Worm (Caenorhabditis elegans) whole organism, L4 larva: Measurements from ENCODE around the gene C35D10.8.

Experiments used
- D1046.2 ChIP-seq: fragments of 200-800 bp; sonication (Bioruptor generic); IDR thresholded peaks from 2 replicates; pipeline ENCODE4 v1.3.6; 2022; ENCODE audit warnings: missing genetic modification characterization, missing compliant biosample characterization
- F26F4.8 ChIP-seq: fragments of 200-800 bp; sonication (Bioruptor generic); conservative IDR thresholded peaks from 2 replicates; pipeline ENCODE4 v1.3.6; 2022; ENCODE audit warnings: missing genetic modification characterization, missing compliant biosample characterization
- T20F7.1 ChIP-seq: fragments of 200-800 bp; sonication (Bioruptor generic); optimal IDR thresholded peaks from 2 replicates; lab custom pipeline; 2018; ENCODE audit warnings: mild to moderate bottlenecking, missing genetic modification characterization, missing compliant biosample characterization
- Y5F2A.4 ChIP-seq: fragments of 200-800 bp; sonication (Bioruptor generic); optimal IDR thresholded peaks from 2 replicates; lab custom pipeline; 2018; ENCODE audit warnings: mild to moderate bottlenecking, missing genetic modification characterization, missing compliant biosample characterization
- Y75B8A.6 ChIP-seq: fragments of 200-800 bp; sonication (Bioruptor generic); IDR thresholded peaks from 2 replicates; pipeline ENCODE4 v1.3.6; 2022; ENCODE audit warnings: missing genetic modification reagents, missing genetic modification characterization, missing compliant biosample characterization
- ZK337.2 ChIP-seq: fragments of 200-800 bp; sonication (Bioruptor generic); IDR thresholded peaks from 2 replicates; pipeline ENCODE4 v1.3.6; 2022; ENCODE audit warnings: missing genetic modification reagents, missing genetic modification characterization, missing compliant biosample characterization
- aha-1 ChIP-seq: fragments of 150-350 bp; peaks from one replicate; lab custom pipeline; 2014; ENCODE audit warnings: missing biosample characterization, missing genetic modification characterization
- arid-1 ChIP-seq: fragments of 200-800 bp; sonication (Bioruptor generic); conservative IDR thresholded peaks from 2 replicates; pipeline ENCODE4 v1.3.6; 2022; ENCODE audit warnings: missing genetic modification reagents, missing genetic modification characterization, missing compliant biosample characterization
- daf-12 ChIP-seq: fragments of 150-350 bp; optimal IDR thresholded peaks from 2 replicates; lab custom pipeline; 2014; ENCODE audit warnings: missing biosample characterization, missing genetic modification reagents, missing genetic modification characterization
- daf-16 ChIP-seq, 3 experiments: sonication (generic microtip); optimal IDR thresholded peaks; 2 replicates each; lab custom pipeline; 2016 to 2017; ENCODE audit warnings: missing genetic modification characterization in 3 of 3, missing genetic modification reagents in 3 of 3, mild to moderate bottlenecking in 2 of 3, missing compliant biosample characterization in 2 of 3, missing biosample characterization in 1 of 3, moderate library complexity in 1 of 3
- daf-8 ChIP-seq: fragments of 200-800 bp; sonication (Bioruptor generic); IDR thresholded peaks from 2 replicates; pipeline ENCODE4 v1.3.6; 2022; ENCODE audit warnings: missing genetic modification characterization, missing compliant biosample characterization
- dpl-1 ChIP-seq: fragments of 150-350 bp; optimal IDR thresholded peaks from 2 replicates; lab custom pipeline; 2014; ENCODE audit warnings: missing biosample characterization, missing genetic modification reagents, missing genetic modification characterization
- fos-1 ChIP-seq: fragments of 150-350 bp; optimal IDR thresholded peaks from 2 replicates; lab custom pipeline; 2014; ENCODE audit warnings: missing biosample characterization, missing genetic modification characterization
- hif-1 ChIP-seq, 2 experiments: sonication (generic microtip); optimal IDR thresholded peaks; 2 replicates each; lab custom pipeline; 2016 to 2017; ENCODE audit warnings: missing compliant biosample characterization in 2 of 2, missing genetic modification characterization in 2 of 2, missing genetic modification reagents in 2 of 2, missing genotype in 2 of 2, mild to moderate bottlenecking in 1 of 2
- hlh-11 ChIP-seq: fragments of 200-800 bp; sonication (Bioruptor generic); optimal IDR thresholded peaks from 2 replicates; lab custom pipeline; 2018; ENCODE audit warnings: mild to moderate bottlenecking, missing genetic modification characterization, missing compliant biosample characterization
- hlh-30 ChIP-seq: sonication (generic microtip); optimal IDR thresholded peaks from 2 replicates; lab custom pipeline; 2017; ENCODE audit warnings: antibody characterized with exemption, mild to moderate bottlenecking, missing genetic modification characterization, missing compliant biosample characterization; ENCODE audit not compliant: insufficient read depth
- lin-1 ChIP-seq: fragments of 200-800 bp; sonication (Bioruptor generic); IDR thresholded peaks from 2 replicates; pipeline ENCODE4 v1.3.6; 2022; ENCODE audit warnings: missing genetic modification reagents, missing genetic modification characterization, missing compliant biosample characterization
- mdt-29 ChIP-seq: fragments of 200-800 bp; sonication (Bioruptor generic); IDR thresholded peaks from 2 replicates; pipeline ENCODE4 v1.3.6; 2022; ENCODE audit warnings: missing genetic modification reagents, missing genetic modification characterization, missing compliant biosample characterization
- mep-1 ChIP-seq: fragments of 150-350 bp; sonication (generic microtip); optimal IDR thresholded peaks from 3 replicates; lab custom pipeline; 2014; ENCODE audit warnings: missing biosample characterization, missing genetic modification characterization
- mes-2 ChIP-seq: sonication (generic microtip); optimal IDR thresholded peaks from 2 replicates; lab custom pipeline; 2016; ENCODE audit warnings: missing genotype, mild to moderate bottlenecking, missing genetic modification characterization, missing compliant biosample characterization; ENCODE audit not compliant: poor library complexity, severe bottlenecking
- nhr-102 ChIP-seq: sonication (generic microtip); optimal IDR thresholded peaks from 2 replicates; lab custom pipeline; 2016; ENCODE audit warnings: mild to moderate bottlenecking, missing genetic modification characterization, moderate library complexity, missing compliant biosample characterization
- nhr-11 ChIP-seq: fragments of 150-350 bp; optimal IDR thresholded peaks from 2 replicates; lab custom pipeline; 2014; ENCODE audit warnings: missing biosample characterization, missing genetic modification characterization
- nhr-25 ChIP-seq: sonication (generic microtip); optimal IDR thresholded peaks from 2 replicates; lab custom pipeline; 2017; ENCODE audit warnings: missing genetic modification characterization, mild to moderate bottlenecking, missing compliant biosample characterization, antibody characterized with exemption, moderate library complexity, borderline replicate concordance; ENCODE audit not compliant: insufficient read depth
- nhr-28 ChIP-seq: fragments of 150-350 bp; optimal IDR thresholded peaks from 2 replicates; lab custom pipeline; 2014; ENCODE audit warnings: missing biosample characterization, missing genetic modification characterization
- nhr-76 ChIP-seq: fragments of 150-350 bp; optimal IDR thresholded peaks from 2 replicates; lab custom pipeline; 2014; ENCODE audit warnings: missing biosample characterization, missing genetic modification characterization
- snpc-4 ChIP-seq: fragments of 150-350 bp; optimal IDR thresholded peaks from 2 replicates; lab custom pipeline; 2014; ENCODE audit warnings: missing biosample characterization, missing genetic modification characterization
- tag-97 ChIP-seq: fragments of 200-800 bp; sonication (Bioruptor generic); IDR thresholded peaks from 2 replicates; pipeline ENCODE4 v1.3.6; 2022; ENCODE audit warnings: missing genetic modification characterization, missing compliant biosample characterization
- tra-1 ChIP-seq: fragments of 200-800 bp; sonication (Bioruptor generic); IDR thresholded peaks from 2 replicates; pipeline ENCODE4 v1.3.6; 2022; ENCODE audit warnings: missing genetic modification reagents, missing genetic modification characterization, missing compliant biosample characterization
- unc-130 ChIP-seq: sonication (generic microtip); optimal IDR thresholded peaks from 2 replicates; lab custom pipeline; 2016; ENCODE audit warnings: missing genetic modification reagents, missing genetic modification characterization, missing compliant biosample characterization
- zag-1 ChIP-seq: fragments of 150-350 bp; optimal IDR thresholded peaks from 2 replicates; lab custom pipeline; 2014; ENCODE audit warnings: missing biosample characterization, missing genetic modification characterization
- zip-2 ChIP-seq: fragments of 150-350 bp; optimal IDR thresholded peaks from 2 replicates; lab custom pipeline; 2014; ENCODE audit warnings: missing biosample characterization, missing genetic modification characterization
- ztf-11 ChIP-seq: fragments of 150-350 bp; optimal IDR thresholded peaks from 2 replicates; lab custom pipeline; 2014; ENCODE audit warnings: missing biosample characterization, missing genetic modification characterization
- ztf-7 ChIP-seq: fragments of 150-350 bp; optimal IDR thresholded peaks from 2 replicates; lab custom pipeline; 2014; ENCODE audit warnings: missing biosample characterization, missing genetic modification characterization

C35D10.8 gene

ce11 chrIII:4859039-4859438 lies 4.0 kb downstream of the C35D10.8 start, which contains the start of gene C35D10.6:
C35D10.6 (plus strand) TSS chrIII:4859339.
- no peak for TF ChIP-seq snpc-4
- no peak for TF ChIP-seq fos-1
- TF ChIP-seq ZK337.2 (GFP tag; lab: Robert Waterston, UW): no peak
- no peak for TF ChIP-seq hlh-11 (tag; lab: Kevin White, UChicago)
- TF ChIP-seq daf-16 (GFP tag; optimal IDR thresholded peaks at IDR 0.05; lab: Kevin White, UChicago): no peak
- TF ChIP-seq daf-16 (tag; optimal IDR thresholded peaks at IDR 0.05; lab: Kevin White, UChicago): no peak
- no peak for TF ChIP-seq zag-1 (tag; lab: Kevin White, UChicago)
- no peak for TF ChIP-seq arid-1
- TF ChIP-seq, all 104 proteins: peak for 0

- TF ChIP-seq tag-97: no peak
- peak; percentile 55 for TF ChIP-seq mes-2 (tag; lab: Kevin White, UChicago)
- TF ChIP-seq Y5F2A.4: no peak
- peak; percentile 50 for TF ChIP-seq unc-130 (GFP tag; lab: Kevin White, UChicago)
- TF ChIP-seq hif-1 (tag; optimal IDR thresholded peaks at IDR 0.05; lab: Kevin White, UChicago): peak in 1 of 2 experiments; percentile 50
These were observed 6.9 kb downstream of the C35D10.8 start, which contains the start of the genes C35D10.10 and C35D10.5 for ce11 chrIII:4861744-4862401. C35D10.10 (minus strand) TSS chrIII:4861794. C35D10.5 (plus strand) TSS chrIII:4862351.

ce11 chrIII:4863127-4863526 lies 8.1 kb downstream of the C35D10.8 start, which contains the start of gene coq-8:
coq-8 (plus strand) TSS chrIII:4863427.
- TF ChIP-seq nhr-102 (tag; lab: Kevin White, UChicago) (no peak), nhr-11 (tag; lab: Kevin White, UChicago) (no peak), dpl-1 (GFP tag; lab: Kevin White, UChicago) (no peak), Y75B8A.6 (GFP tag; lab: Robert Waterston, UW) (no peak), T20F7.1 (GFP tag; lab: Kevin White, UChicago) (no peak), nhr-28 (tag; lab: Kevin White, UChicago) (no peak), nhr-25 (no peak), zip-2 (tag; lab: Kevin White, UChicago) (no peak), zag-1 (tag; lab: Kevin White, UChicago) (no peak), mdt-29 (GFP tag; lab: Robert Waterston, UW) (no peak), mep-1 (no peak), ztf-7 (tag; lab: Kevin White, UChicago) (no peak), aha-1 (no peak), F26F4.8 (GFP tag; lab: Robert Waterston, UW) (no peak), nhr-76 (tag; lab: Kevin White, UChicago) (no peak), lin-1 (no peak)

- no peak for TF ChIP-seq D1046.2 (GFP tag; lab: Robert Waterston, UW)
- no peak for TF ChIP-seq daf-12 (tag; lab: Kevin White, UChicago)
- TF ChIP-seq daf-8 (GFP tag; lab: Robert Waterston, UW): no peak
- TF ChIP-seq nhr-25: no peak
- no peak for TF ChIP-seq lin-1
- no peak for TF ChIP-seq hlh-30 (tag; lab: Kevin White, UChicago)
- no peak for TF ChIP-seq T20F7.1 (GFP tag; lab: Kevin White, UChicago)
- no peak for TF ChIP-seq ztf-11 (tag; lab: Kevin White, UChicago)
- no peak for TF ChIP-seq tra-1
These were observed 11.7 kb downstream of the C35D10.8 start, which contains the start of gene C35D10.17 for ce11 chrIII:4866762-4867161. C35D10.17 (plus strand) TSS chrIII:4867062.
